Worm (Caenorhabditis elegans) whole organism, L1 larva: ENCODE data around the gene tra-1.

Experiments
- C04F5.9 ChIP-seq: sonication (generic microtip); optimal IDR thresholded peaks from 2 replicates; lab custom pipeline; 2016; ENCODE audit warnings: missing genetic modification characterization, missing compliant biosample characterization
- C16A3.4 ChIP-seq: fragments of 150-350 bp; optimal IDR thresholded peaks from 2 replicates; lab custom pipeline; 2014; ENCODE audit warnings: missing biosample characterization, missing genetic modification characterization
- C34B4.2 ChIP-seq: sonication (generic microtip); optimal IDR thresholded peaks from 2 replicates; lab custom pipeline; 2017; ENCODE audit warnings: mild to moderate bottlenecking, missing genetic modification characterization, missing compliant biosample characterization
- F16B12.6 ChIP-seq: fragments of 150-350 bp; optimal IDR thresholded peaks from 2 replicates; lab custom pipeline; 2014; ENCODE audit warnings: missing biosample characterization, missing genetic modification characterization
- Y116A8C.19 ChIP-seq: sonication (generic microtip); optimal IDR thresholded peaks from 2 replicates; lab custom pipeline; 2016; ENCODE audit warnings: missing compliant biosample characterization, missing genetic modification characterization, borderline replicate concordance
- ceh-82 ChIP-seq, 3 experiments: fragments of 150-350 bp in 1 of 3; sonication (generic microtip) in 2 of 3; optimal IDR thresholded peaks; 2 replicates each; lab custom pipeline; 2014 to 2017; ENCODE audit warnings: missing biosample characterization in 3 of 3, missing genetic modification characterization in 3 of 3
- ceh-88 ChIP-seq: fragments of 200-800 bp; sonication (Bioruptor generic); IDR thresholded peaks from 2 replicates; pipeline ENCODE4 v1.3.6; 2022; ENCODE audit warnings: missing genetic modification characterization, missing compliant biosample characterization
- ces-1 ChIP-seq: fragments of 150-350 bp; optimal IDR thresholded peaks from 2 replicates; lab custom pipeline; 2014; ENCODE audit warnings: missing biosample characterization, missing genetic modification reagents, missing genetic modification characterization
- dpl-1 ChIP-seq, 3 experiments: fragments of 150-350 bp in 2 of 3; sonication (generic microtip) in 1 of 3; optimal IDR thresholded peaks; 2 replicates each; lab custom pipeline; 2014 to 2017; ENCODE audit warnings: missing biosample characterization in 3 of 3, missing genetic modification characterization in 3 of 3, missing genetic modification reagents in 3 of 3
- efl-1 ChIP-seq, 4 experiments: fragments of 150-350 bp; optimal IDR thresholded peaks in 3 of 4; peaks in 1 of 4; 1 replicate in 1 of 4; 2 replicates in 3 of 4; lab custom pipeline; 2014; ENCODE audit warnings: missing biosample characterization in 2 of 4, missing genetic modification characterization in 2 of 4, missing genetic modification reagents in 2 of 4
- efl-3 ChIP-seq: fragments of 200-800 bp; sonication (Bioruptor generic); optimal IDR thresholded peaks from 2 replicates; lab custom pipeline; 2018; ENCODE audit warnings: mild to moderate bottlenecking, missing genetic modification characterization, missing compliant biosample characterization
- fos-1 ChIP-seq: fragments of 150-350 bp; optimal IDR thresholded peaks from 2 replicates; lab custom pipeline; 2014; ENCODE audit warnings: missing biosample characterization, missing genetic modification characterization
- grh-1 ChIP-seq: fragments of 200-800 bp; sonication (Bioruptor generic); IDR thresholded peaks from 2 replicates; pipeline ENCODE4 v1.3.6; 2022; ENCODE audit warnings: missing genetic modification reagents, missing genetic modification characterization, missing compliant biosample characterization
- lin-13 ChIP-seq: fragments of 150-350 bp; optimal IDR thresholded peaks from 2 replicates; lab custom pipeline; 2014; ENCODE audit warnings: missing biosample characterization, missing genetic modification reagents, missing genetic modification characterization
- lin-14 ChIP-seq: fragments of 200-800 bp; sonication (Bioruptor generic); optimal IDR thresholded peaks from 2 replicates; lab custom pipeline; 2018; ENCODE audit warnings: mild to moderate bottlenecking, missing genetic modification characterization, moderate library complexity, missing compliant biosample characterization
- lin-15B ChIP-seq: fragments of 150-350 bp; sonication (generic microtip); optimal IDR thresholded peaks from 3 replicates; lab custom pipeline; 2014; ENCODE audit warnings: missing biosample characterization, missing genetic modification characterization
- lin-35 ChIP-seq, 2 experiments: fragments of 150-350 bp; optimal IDR thresholded peaks; 2 replicates each; lab custom pipeline; 2014; ENCODE audit warnings: missing biosample characterization in 2 of 2, missing genetic modification characterization in 2 of 2, missing genetic modification reagents in 2 of 2
- nhr-19 ChIP-seq: fragments of 200-800 bp; sonication (Bioruptor generic); conservative IDR thresholded peaks from 2 replicates; pipeline ENCODE4 v1.3.6; 2022; ENCODE audit warnings: missing genetic modification characterization, missing compliant biosample characterization
- nhr-20 ChIP-seq: sonication (generic microtip); optimal IDR thresholded peaks from 2 replicates; lab custom pipeline; 2016; ENCODE audit warnings: mild to moderate bottlenecking, missing genetic modification characterization, missing compliant biosample characterization
- nhr-237 ChIP-seq: fragments of 150-350 bp; optimal IDR thresholded peaks from 2 replicates; lab custom pipeline; 2014; ENCODE audit warnings: missing biosample characterization, missing genetic modification characterization
- nhr-47 ChIP-seq: sonication (generic microtip); optimal IDR thresholded peaks from 2 replicates; lab custom pipeline; 2016; ENCODE audit warnings: mild to moderate bottlenecking, missing genetic modification characterization, moderate library complexity, missing compliant biosample characterization
- nhr-71 ChIP-seq: sonication (generic microtip); optimal IDR thresholded peaks from 2 replicates; lab custom pipeline; 2016; ENCODE audit warnings: mild to moderate bottlenecking, missing genetic modification characterization, moderate library complexity, missing compliant biosample characterization
- nhr-85 ChIP-seq: sonication (generic microtip); peaks from one replicate; lab custom pipeline; 2016; ENCODE audit warnings: missing genetic modification characterization, inconsistent platforms, missing compliant biosample characterization
- nhr-90 ChIP-seq: sonication (generic microtip); optimal IDR thresholded peaks from 2 replicates; lab custom pipeline; 2016; ENCODE audit warnings: mild to moderate bottlenecking, missing genetic modification characterization, missing compliant biosample characterization; ENCODE audit not compliant: poor library complexity
- rnt-1 ChIP-seq: sonication (generic microtip); optimal IDR thresholded peaks from 2 replicates; lab custom pipeline; 2016; ENCODE audit warnings: mild to moderate bottlenecking, missing genetic modification characterization, moderate library complexity, missing compliant biosample characterization
- skn-1 ChIP-seq: fragments of 150-350 bp; optimal IDR thresholded peaks from 2 replicates; lab custom pipeline; 2014; ENCODE audit warnings: missing biosample characterization, missing genetic modification characterization
- snpc-4 ChIP-seq: fragments of 150-350 bp; optimal IDR thresholded peaks from 2 replicates; lab custom pipeline; 2014; ENCODE audit warnings: missing biosample characterization, missing genetic modification characterization
- snu-23 ChIP-seq: sonication (generic microtip); optimal IDR thresholded peaks from 2 replicates; lab custom pipeline; 2016; ENCODE audit warnings: missing genetic modification characterization, missing compliant biosample characterization
- sox-4 ChIP-seq: sonication (generic microtip); optimal IDR thresholded peaks from 2 replicates; lab custom pipeline; 2016; ENCODE audit warnings: missing genetic modification characterization, missing compliant biosample characterization
- tbx-2 ChIP-seq: sonication (generic microtip); optimal IDR thresholded peaks from 2 replicates; lab custom pipeline; 2016; ENCODE audit warnings: missing genetic modification characterization, missing compliant biosample characterization
- unc-30 ChIP-seq: sonication (generic microtip); optimal IDR thresholded peaks from 2 replicates; lab custom pipeline; 2017; ENCODE audit warnings: missing biosample characterization, missing genetic modification characterization
- vab-15 ChIP-seq: sonication (generic microtip); optimal IDR thresholded peaks from 2 replicates; lab custom pipeline; 2017; ENCODE audit warnings: missing genotype, mild to moderate bottlenecking, missing genetic modification characterization, missing compliant biosample characterization
- xbp-1 ChIP-seq: sonication (generic microtip); optimal IDR thresholded peaks from 2 replicates; lab custom pipeline; 2016; ENCODE audit warnings: missing genetic modification characterization, missing compliant biosample characterization
- zag-1 ChIP-seq: fragments of 150-350 bp; optimal IDR thresholded peaks from 2 replicates; lab custom pipeline; 2014; ENCODE audit warnings: missing biosample characterization, missing genetic modification characterization

Gene tra-1

DNA sequence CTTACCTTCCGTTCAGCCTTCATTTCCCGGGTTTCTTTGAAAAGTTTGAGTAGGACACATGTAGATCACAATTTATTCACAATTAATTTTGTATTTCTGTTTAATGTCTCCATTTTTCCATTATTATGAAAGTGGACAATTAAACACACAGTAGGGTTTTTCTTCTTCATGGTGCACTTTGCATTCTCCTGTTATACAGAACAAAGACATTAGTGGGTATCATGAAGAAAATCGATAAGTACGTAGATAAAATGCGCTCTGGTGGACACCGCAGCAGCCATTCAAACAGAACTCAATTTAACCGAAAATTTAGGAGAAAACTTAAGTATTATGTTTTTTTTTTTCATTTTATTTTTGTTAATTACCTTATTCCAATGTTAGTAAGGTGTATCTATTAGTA, 65.6 kb downstream of the tra-1 start:
- TF ChIP-seq dpl-1 (GFP tag; optimal IDR thresholded peaks at IDR 0.05; lab: Kevin White, UChicago) (peak in 1 of 3 experiments; percentile 22), lin-35 (GFP tag; optimal IDR thresholded peaks at IDR 0.05; lab: Kevin White, UChicago) (peak in 1 of 2 experiments; percentile 14), efl-1 (optimal IDR thresholded peaks at IDR 0.05; lab: Kevin White, UChicago) (peak in 1 of 2 experiments; percentile 8), efl-1 (GFP tag; optimal IDR thresholded peaks at IDR 0.05 in 1 of 2; lab: Kevin White, UChicago) (peak; percentile 24 to 30), nhr-237 (tag; lab: Kevin White, UChicago) (no peak)

DNA sequence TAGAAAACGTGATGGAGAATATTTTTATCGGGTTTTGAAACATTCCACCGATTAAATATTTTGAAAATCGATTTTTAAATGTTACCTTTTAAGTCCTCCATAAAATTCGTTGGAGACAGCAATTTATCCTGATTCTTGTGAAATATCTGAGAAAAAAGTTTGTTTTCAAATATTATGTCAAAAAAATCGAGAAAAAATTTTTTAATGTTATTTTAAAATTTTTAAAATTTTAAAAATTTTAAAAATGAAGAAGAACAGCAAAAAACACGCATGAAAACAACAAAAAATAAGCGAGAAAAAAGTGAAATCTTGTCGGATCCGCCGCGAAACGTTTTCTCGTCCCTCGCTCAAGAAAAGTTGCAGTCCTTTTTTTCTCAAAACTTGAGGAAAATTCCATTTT, 67.5 kb downstream of the tra-1 start, which contains the start of gene Y48A6C.8:
TSS of gene Y48A6C.8 (minus strand) at position 101 of the 400 bp plus-strand sequence.
- TF ChIP-seq C16A3.4 (no peak), skn-1 (no peak), C34B4.2 (tag; lab: Kevin White, UChicago) (no peak), fos-1 (tag; lab: Kevin White, UChicago) (no peak), sox-4 (tag; lab: Kevin White, UChicago) (no peak), nhr-19 (GFP tag; lab: Robert Waterston, UW) (no peak), nhr-85 (tag; lab: Kevin White, UChicago) (no peak), tbx-2 (tag; lab: Kevin White, UChicago) (no peak), nhr-90 (tag; lab: Kevin White, UChicago) (no peak), efl-3 (GFP tag; lab: Kevin White, UChicago) (no peak), unc-30 (tag; lab: Kevin White, UChicago) (no peak), vab-15 (tag; lab: Kevin White, UChicago) (no peak), lin-13 (no peak), snu-23 (GFP tag; lab: Kevin White, UChicago) (no peak), nhr-237 (tag; lab: Kevin White, UChicago) (no peak), dpl-1 (GFP tag; optimal IDR thresholded peaks at IDR 0.05; lab: Kevin White, UChicago) (no peak), zag-1 (tag; lab: Kevin White, UChicago) (no peak), xbp-1 (no peak)

DNA sequence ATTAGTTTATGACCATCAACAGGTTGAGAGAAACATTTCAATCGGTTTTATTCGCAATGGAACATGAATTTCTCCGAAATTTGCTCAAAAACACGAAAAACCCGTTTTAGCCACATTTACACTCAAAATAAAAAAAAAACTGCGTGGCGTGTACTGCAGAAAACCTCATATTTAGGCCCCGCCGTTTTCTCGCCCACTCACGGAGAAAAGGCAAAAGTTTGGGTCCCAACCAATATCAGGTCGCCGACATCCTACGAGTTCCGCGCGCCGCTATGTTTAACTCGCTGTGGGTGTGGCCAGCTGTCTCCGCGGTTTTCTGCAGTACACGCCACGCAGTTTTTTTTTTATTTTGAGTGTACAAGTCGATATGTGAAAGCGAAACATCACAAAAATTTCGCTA, 71.2 kb downstream of the tra-1 start:
- TF ChIP-seq lin-14 (GFP tag; lab: Kevin White, UChicago) (no peak), dpl-1 (GFP tag; optimal IDR thresholded peaks at IDR 0.05; lab: Kevin White, UChicago) (no peak), snpc-4 (tag; lab: Kevin White, UChicago) (peak; percentile 94), skn-1 (no peak), rnt-1 (tag; lab: Kevin White, UChicago) (peak; percentile 83), nhr-19 (GFP tag; lab: Robert Waterston, UW) (peak; percentile 43), ceh-88 (GFP tag; lab: Robert Waterston, UW) (no peak), nhr-85 (tag; lab: Kevin White, UChicago) (no peak), lin-35 (GFP tag; optimal IDR thresholded peaks at IDR 0.05; lab: Kevin White, UChicago) (no peak), grh-1 (GFP tag; lab: Robert Waterston, UW) (0 out of 2 replicates have a peak, but pooled peaks have one; percentile 5), nhr-71 (tag; lab: Kevin White, UChicago) (peak; percentile 34), ceh-82 (tag; optimal IDR thresholded peaks at IDR 0.05; lab: Kevin White, UChicago) (no peak), lin-15B (no peak), nhr-20 (tag; lab: Kevin White, UChicago) (no peak), Y116A8C.19 (tag; lab: Kevin White, UChicago) (no peak), C04F5.9 (tag; lab: Kevin White, UChicago) (no peak), efl-1 (optimal IDR thresholded peaks at IDR 0.05; lab: Kevin White, UChicago) (peak in 1 of 2 experiments; percentile 7), efl-1 (GFP tag; optimal IDR thresholded peaks at IDR 0.05 in 1 of 2; lab: Kevin White, UChicago) (no peak), F16B12.6 (tag; lab: Kevin White, UChicago) (no peak), ces-1 (GFP tag; lab: Kevin White, UChicago) (no peak), nhr-47 (tag; lab: Kevin White, UChicago) (peak; percentile 27)
